Worm (Caenorhabditis elegans) whole organism, L1 larva: Measurements from ENCODE around the gene ephx-1.

ENCODE experiments used
- C16A3.4 ChIP-seq: fragments of 150-350 bp; optimal IDR thresholded peaks from 2 replicates; lab custom pipeline; 2014; ENCODE audit warnings: missing biosample characterization, missing genetic modification characterization
- F16B12.6 ChIP-seq: fragments of 150-350 bp; optimal IDR thresholded peaks from 2 replicates; lab custom pipeline; 2014; ENCODE audit warnings: missing biosample characterization, missing genetic modification characterization
- Y116A8C.19 ChIP-seq: sonication (generic microtip); optimal IDR thresholded peaks from 2 replicates; lab custom pipeline; 2016; ENCODE audit warnings: missing compliant biosample characterization, missing genetic modification characterization, borderline replicate concordance
- alr-1 ChIP-seq: fragments of 200-800 bp; sonication (Bioruptor generic); optimal IDR thresholded peaks from 2 replicates; lab custom pipeline; 2018; ENCODE audit warnings: borderline replicate concordance, mild to moderate bottlenecking, missing genetic modification characterization, missing compliant biosample characterization
- aly-2 ChIP-seq: fragments of 150-350 bp; optimal IDR thresholded peaks from 2 replicates; lab custom pipeline; 2014; ENCODE audit warnings: missing biosample characterization, missing genetic modification characterization
- ama-1 ChIP-seq: fragments of 150-350 bp; optimal IDR thresholded peaks from 2 replicates; lab custom pipeline; 2014
- blmp-1 ChIP-seq: fragments of 150-350 bp; optimal IDR thresholded peaks from 2 replicates; lab custom pipeline; 2014; ENCODE audit warnings: missing biosample characterization, missing genetic modification characterization
- ceh-63 ChIP-seq: fragments of 200-800 bp; sonication (Bioruptor generic); optimal IDR thresholded peaks from 2 replicates; lab custom pipeline; 2018; ENCODE audit warnings: mild to moderate bottlenecking, missing genetic modification characterization, missing compliant biosample characterization
- ceh-8 ChIP-seq: fragments of 200-800 bp; sonication (Bioruptor generic); optimal IDR thresholded peaks from 2 replicates; lab custom pipeline; 2018; ENCODE audit warnings: mild to moderate bottlenecking, missing genetic modification characterization, moderate library complexity, missing compliant biosample characterization
- ceh-82 ChIP-seq, 3 experiments: fragments of 150-350 bp in 1 of 3; sonication (generic microtip) in 2 of 3; optimal IDR thresholded peaks; 2 replicates each; lab custom pipeline; 2014 to 2017; ENCODE audit warnings: missing biosample characterization in 3 of 3, missing genetic modification characterization in 3 of 3
- ceh-88 ChIP-seq: fragments of 200-800 bp; sonication (Bioruptor generic); IDR thresholded peaks from 2 replicates; pipeline ENCODE4 v1.3.6; 2022; ENCODE audit warnings: missing genetic modification characterization, missing compliant biosample characterization
- dpl-1 ChIP-seq, 3 experiments: fragments of 150-350 bp in 2 of 3; sonication (generic microtip) in 1 of 3; optimal IDR thresholded peaks; 2 replicates each; lab custom pipeline; 2014 to 2017; ENCODE audit warnings: missing biosample characterization in 3 of 3, missing genetic modification characterization in 3 of 3, missing genetic modification reagents in 3 of 3
- dsc-1 ChIP-seq: sonication (generic microtip); optimal IDR thresholded peaks from 2 replicates; lab custom pipeline; 2016; ENCODE audit warnings: mild to moderate bottlenecking, missing genetic modification characterization, missing compliant biosample characterization
- efl-3 ChIP-seq: fragments of 200-800 bp; sonication (Bioruptor generic); optimal IDR thresholded peaks from 2 replicates; lab custom pipeline; 2018; ENCODE audit warnings: mild to moderate bottlenecking, missing genetic modification characterization, missing compliant biosample characterization
- elt-3 ChIP-seq, 6 experiments: fragments of 150-350 bp in 1 of 6; sonication (generic microtip); optimal IDR thresholded peaks; 2 replicates each; lab custom pipeline; 2017 to 2018; ENCODE audit warnings: missing biosample characterization in 6 of 6, missing genetic modification characterization in 6 of 6, inconsistent platforms in 1 of 6
- fkh-10 ChIP-seq: sonication (generic microtip); optimal IDR thresholded peaks from 2 replicates; lab custom pipeline; 2017; ENCODE audit warnings: missing biosample characterization, missing genetic modification reagents, missing genetic modification characterization
- fkh-8 ChIP-seq: sonication (generic microtip); optimal IDR thresholded peaks from 2 replicates; lab custom pipeline; 2016; ENCODE audit warnings: mild to moderate bottlenecking, missing genetic modification characterization, missing compliant biosample characterization
- fos-1 ChIP-seq: fragments of 150-350 bp; optimal IDR thresholded peaks from 2 replicates; lab custom pipeline; 2014; ENCODE audit warnings: missing biosample characterization, missing genetic modification characterization
- hlh-17 ChIP-seq: fragments of 200-800 bp; sonication (Bioruptor generic); optimal IDR thresholded peaks from 2 replicates; lab custom pipeline; 2018; ENCODE audit warnings: missing genetic modification characterization, mild to moderate bottlenecking, missing compliant biosample characterization, moderate library complexity, borderline replicate concordance
- hlh-4 ChIP-seq: sonication (generic microtip); optimal IDR thresholded peaks from 2 replicates; lab custom pipeline; 2016; ENCODE audit warnings: mild to moderate bottlenecking, missing genetic modification characterization, missing compliant biosample characterization
- hpl-2 ChIP-seq: fragments of 150-350 bp; optimal IDR thresholded peaks from 2 replicates; lab custom pipeline; 2014; ENCODE audit warnings: missing biosample characterization, missing genetic modification reagents, missing genetic modification characterization
- lin-13 ChIP-seq: fragments of 150-350 bp; optimal IDR thresholded peaks from 2 replicates; lab custom pipeline; 2014; ENCODE audit warnings: missing biosample characterization, missing genetic modification reagents, missing genetic modification characterization
- lin-14 ChIP-seq: fragments of 200-800 bp; sonication (Bioruptor generic); optimal IDR thresholded peaks from 2 replicates; lab custom pipeline; 2018; ENCODE audit warnings: mild to moderate bottlenecking, missing genetic modification characterization, moderate library complexity, missing compliant biosample characterization
- lsy-2 ChIP-seq, 2 experiments: fragments of 150-350 bp; optimal IDR thresholded peaks; 2 replicates each; lab custom pipeline; 2014; ENCODE audit warnings: missing biosample characterization in 2 of 2, missing genetic modification characterization in 2 of 2
- mab-9 ChIP-seq: fragments of 200-800 bp; sonication (Bioruptor generic); IDR thresholded peaks from 2 replicates; pipeline ENCODE4 v1.3.6; 2022; ENCODE audit warnings: missing genetic modification reagents, missing genetic modification characterization, missing compliant biosample characterization
- mep-1 ChIP-seq: fragments of 150-350 bp; optimal IDR thresholded peaks from 2 replicates; lab custom pipeline; 2014; ENCODE audit warnings: missing biosample characterization, missing genetic modification characterization
- nhr-11 ChIP-seq: fragments of 150-350 bp; optimal IDR thresholded peaks from 2 replicates; lab custom pipeline; 2014; ENCODE audit warnings: missing biosample characterization, missing genetic modification characterization
- nhr-237 ChIP-seq: fragments of 150-350 bp; optimal IDR thresholded peaks from 2 replicates; lab custom pipeline; 2014; ENCODE audit warnings: missing biosample characterization, missing genetic modification characterization
- nhr-71 ChIP-seq: sonication (generic microtip); optimal IDR thresholded peaks from 2 replicates; lab custom pipeline; 2016; ENCODE audit warnings: mild to moderate bottlenecking, missing genetic modification characterization, moderate library complexity, missing compliant biosample characterization
- nhr-76 ChIP-seq: sonication (generic microtip); optimal IDR thresholded peaks from 2 replicates; lab custom pipeline; 2017; ENCODE audit warnings: missing biosample characterization, missing genetic modification characterization
- nhr-85 ChIP-seq: sonication (generic microtip); peaks from one replicate; lab custom pipeline; 2016; ENCODE audit warnings: missing genetic modification characterization, inconsistent platforms, missing compliant biosample characterization
- skn-1 ChIP-seq: fragments of 150-350 bp; optimal IDR thresholded peaks from 2 replicates; lab custom pipeline; 2014; ENCODE audit warnings: missing biosample characterization, missing genetic modification characterization
- sox-4 ChIP-seq: sonication (generic microtip); optimal IDR thresholded peaks from 2 replicates; lab custom pipeline; 2016; ENCODE audit warnings: missing genetic modification characterization, missing compliant biosample characterization
- sup-37 ChIP-seq: fragments of 200-800 bp; sonication (Bioruptor generic); optimal IDR thresholded peaks from 2 replicates; lab custom pipeline; 2018; ENCODE audit warnings: mild to moderate bottlenecking, missing genetic modification characterization, missing compliant biosample characterization
- unc-130 ChIP-seq: fragments of 150-350 bp; optimal IDR thresholded peaks from 2 replicates; lab custom pipeline; 2017; ENCODE audit warnings: missing biosample characterization, missing genetic modification characterization, inconsistent platforms
- unc-62 ChIP-seq: fragments of 150-350 bp; optimal IDR thresholded peaks from 2 replicates; lab custom pipeline; 2014; ENCODE audit warnings: missing biosample characterization, missing genetic modification reagents, missing genetic modification characterization
- unc-86 ChIP-seq: sonication (generic microtip); optimal IDR thresholded peaks from 2 replicates; lab custom pipeline; 2016; ENCODE audit warnings: missing genetic modification characterization, missing compliant biosample characterization

The ephx-1 gene

ce11 chrII:3961256-3961655 is 43.5 kb upstream of the ephx-1 start:
- peak in 1 of 3 experiments; percentile 14 for TF ChIP-seq ceh-82 (tag; optimal IDR thresholded peaks at IDR 0.05; lab: Kevin White, UChicago)
- peak; percentile 27 for TF ChIP-seq fkh-10
- no peak for TF ChIP-seq dpl-1 (GFP tag; optimal IDR thresholded peaks at IDR 0.05; lab: Kevin White, UChicago)
- TF ChIP-seq lin-14 (GFP tag; lab: Kevin White, UChicago): peak; percentile 58

- no peak for TF ChIP-seq nhr-76 (tag; lab: Kevin White, UChicago)
- TF ChIP-seq ceh-63 (GFP tag; lab: Kevin White, UChicago): no peak
- no peak for TF ChIP-seq mep-1
- no peak for TF ChIP-seq efl-3 (GFP tag; lab: Kevin White, UChicago)
- no peak for TF ChIP-seq skn-1
- TF ChIP-seq fos-1 (tag; lab: Kevin White, UChicago): no peak
- no peak for TF ChIP-seq nhr-237 (tag; lab: Kevin White, UChicago)
- no peak for TF ChIP-seq sox-4 (tag; lab: Kevin White, UChicago)
- TF ChIP-seq hpl-2 (GFP tag; lab: Kevin White, UChicago): no peak
- no peak for TF ChIP-seq unc-130 (tag; lab: Kevin White, UChicago)
- no peak for TF ChIP-seq Y116A8C.19 (tag; lab: Kevin White, UChicago)
- TF ChIP-seq ceh-88: no peak
- TF ChIP-seq unc-62 (GFP tag; lab: Kevin White, UChicago): no peak
- no peak for TF ChIP-seq alr-1
- TF ChIP-seq unc-86 (tag; lab: Kevin White, UChicago): no peak
- no peak for TF ChIP-seq blmp-1 (tag; lab: Kevin White, UChicago)
- no peak for TF ChIP-seq fkh-8 (tag; lab: Kevin White, UChicago)
- no peak for TF ChIP-seq aly-2 (tag; lab: Kevin White, UChicago)
- no peak for TF ChIP-seq sup-37
- TF ChIP-seq nhr-11 (tag; lab: Kevin White, UChicago): no peak
Measured at ce11 chrII:3964302-3964885, 40.3 kb upstream of the ephx-1 start.

ce11 chrII:3965665-3966416 is 38.9 kb upstream of the ephx-1 start:
- no peak for TF ChIP-seq C16A3.4 (tag; lab: Kevin White, UChicago)
- TF ChIP-seq ceh-63 (GFP tag; lab: Kevin White, UChicago): no peak
- no peak for TF ChIP-seq sox-4 (tag; lab: Kevin White, UChicago)
- no peak for TF ChIP-seq unc-86 (tag; lab: Kevin White, UChicago)
- TF ChIP-seq dsc-1 (tag; lab: Kevin White, UChicago): no peak

ce11 chrII:3967061-3967460 is 37.7 kb upstream of the ephx-1 start:
- TF ChIP-seq nhr-85 (tag; lab: Kevin White, UChicago) (no peak), alr-1 (no peak), nhr-71 (no peak), ama-1 (lab: Kevin White, UChicago) (no peak)
- TF ChIP-seq, all 84 proteins: peak for 0

- TF ChIP-seq ceh-82 (tag; optimal IDR thresholded peaks at IDR 0.05; lab: Kevin White, UChicago): no peak
- TF ChIP-seq hlh-4 (tag; lab: Kevin White, UChicago): no peak
- no peak for TF ChIP-seq ceh-8 (GFP tag; lab: Kevin White, UChicago)
- no peak for TF ChIP-seq dpl-1 (GFP tag; optimal IDR thresholded peaks at IDR 0.05; lab: Kevin White, UChicago)
- no peak for TF ChIP-seq lin-13
- TF ChIP-seq sup-37: no peak
- TF ChIP-seq unc-130 (tag; lab: Kevin White, UChicago): no peak
- TF ChIP-seq F16B12.6 (tag; lab: Kevin White, UChicago): no peak
- TF ChIP-seq hlh-17 (GFP tag; lab: Kevin White, UChicago): no peak
- no peak for TF ChIP-seq sox-4 (tag; lab: Kevin White, UChicago)
- no peak for TF ChIP-seq lsy-2 (tag; optimal IDR thresholded peaks at IDR 0.05; lab: Kevin White, UChicago)
- no peak for TF ChIP-seq elt-3 (tag; optimal IDR thresholded peaks at IDR 0.05; lab: Kevin White, UChicago)
- no peak for TF ChIP-seq aly-2 (tag; lab: Kevin White, UChicago)
- TF ChIP-seq mab-9 (GFP tag; lab: Robert Waterston, UW): no peak
Measured at ce11 chrII:3968070-3968469, 36.6 kb upstream of the ephx-1 start.
